Worm (Caenorhabditis elegans): ENCODE results near the gene F41G4.7.

The F41G4.7 gene

ce11 chrX:16868931-16869330, 32.7 kb upstream of the F41G4.7 start, which contains the start of gene aakg-2:
aakg-2 (minus strand) TSS chrX:16869031.
- no peak for TF ChIP-seq ceh-90 (tag; optimal IDR thresholded peaks at IDR 0.05)
- TF ChIP-seq pax-3 (tag; optimal IDR thresholded peaks at IDR 0.05), result no peak
- no peak for TF ChIP-seq pag-3 (tag; optimal IDR thresholded peaks at IDR 0.05; ENCODE audit: borderline replicate concordance, insufficient read depth)
- no peak for TF ChIP-seq efl-1 (optimal IDR thresholded peaks at IDR 0.05)
- peak in 1 of 2 experiments; percentile 84 for TF ChIP-seq efl-1 (GFP tag; optimal IDR thresholded peaks at IDR 0.05 in 1 of 2)
- TF ChIP-seq lin-14 (GFP tag; optimal IDR thresholded peaks at IDR 0.05), result peak; percentile 37
- no peak for TF ChIP-seq nhr-90 (tag; optimal IDR thresholded peaks at IDR 0.05; ENCODE audit: poor library complexity)
- TF ChIP-seq grh-1 (GFP tag; IDR thresholded peaks at IDR 0.05), result no peak

- TF ChIP-seq snu-23 (GFP tag; optimal IDR thresholded peaks at IDR 0.05) (no peak), fos-1 (tag; optimal IDR thresholded peaks at IDR 0.05) (no peak), mef-2 (tag; optimal IDR thresholded peaks at IDR 0.05) (no peak), nhr-71 (tag; optimal IDR thresholded peaks at IDR 0.05) (no peak), nhr-19 (GFP tag; conservative IDR thresholded peaks at IDR 0.05) (no peak), nhr-12 (tag; optimal IDR thresholded peaks at IDR 0.05) (no peak), unc-62 (GFP tag; optimal IDR thresholded peaks at IDR 0.05) (no peak), pax-3 (tag; optimal IDR thresholded peaks at IDR 0.05) (no peak), grh-1 (GFP tag; IDR thresholded peaks at IDR 0.05) (no peak), nhr-90 (tag; optimal IDR thresholded peaks at IDR 0.05; ENCODE audit: poor library complexity) (no peak), lir-3 (tag; optimal IDR thresholded peaks at IDR 0.05; ENCODE audit: poor library complexity) (no peak), swsn-7 (tag; optimal IDR thresholded peaks at IDR 0.05) (no peak), dsc-1 (tag; optimal IDR thresholded peaks at IDR 0.05) (no peak), unc-98 (GFP tag; IDR thresholded peaks at IDR 0.05) (no peak), ets-5 (GFP tag; IDR thresholded peaks at IDR 0.05) (no peak), ztf-4 (tag; optimal IDR thresholded peaks at IDR 0.05) (no peak)
These were observed 29.5 kb upstream of the F41G4.7 start for ce11 chrX:16865675-16866074.

- TF ChIP-seq elt-2 (tag; optimal IDR thresholded peaks at IDR 0.05) (peak; percentile 0), pqm-1 (tag; optimal IDR thresholded peaks at IDR 0.05) (no peak)
These were observed 28.8 kb upstream of the F41G4.7 start for ce11 chrX:16865016-16865415.

ce11 chrX:16863320-16863719, 27.1 kb upstream of the F41G4.7 start:
- TF ChIP-seq fos-1 (tag; optimal IDR thresholded peaks at IDR 0.05), result no peak
- TF ChIP-seq ztf-4 (tag; optimal IDR thresholded peaks at IDR 0.05), result no peak
- TF ChIP-seq xbp-1 (tag; optimal IDR thresholded peaks at IDR 0.05), result no peak
- TF ChIP-seq hlh-4 (tag; optimal IDR thresholded peaks at IDR 0.05), result no peak
- TF ChIP-seq unc-98 (GFP tag; IDR thresholded peaks at IDR 0.05), result no peak
- no peak for TF ChIP-seq nhr-237 (tag; optimal IDR thresholded peaks at IDR 0.05)
- TF ChIP-seq fkh-10 (GFP tag; optimal IDR thresholded peaks at IDR 0.05), result no peak
- TF ChIP-seq ama-1 (optimal IDR thresholded peaks at IDR 0.05), result no peak
- TF ChIP-seq ceh-63 (GFP tag; optimal IDR thresholded peaks at IDR 0.05), result no peak
- no peak for TF ChIP-seq C04F5.9 (tag; optimal IDR thresholded peaks at IDR 0.05)
- TF ChIP-seq nhr-28 (tag; optimal IDR thresholded peaks at IDR 0.05), result no peak
- TF ChIP-seq grh-1 (GFP tag; IDR thresholded peaks at IDR 0.05), result no peak
- TF ChIP-seq alr-1 (tag; optimal IDR thresholded peaks at IDR 0.05; ENCODE audit: borderline replicate concordance), result no peak
- no peak for TF ChIP-seq nhr-76 (tag; optimal IDR thresholded peaks at IDR 0.05)
- TF ChIP-seq ces-1 (GFP tag; optimal IDR thresholded peaks at IDR 0.05), result no peak
- no peak for TF ChIP-seq unc-30 (tag; optimal IDR thresholded peaks at IDR 0.05)
- no peak for TF ChIP-seq unc-62 (GFP tag; optimal IDR thresholded peaks at IDR 0.05)

- TF ChIP-seq lin-14 (GFP tag; optimal IDR thresholded peaks at IDR 0.05), result no peak
- TF ChIP-seq nhr-12 (tag; optimal IDR thresholded peaks at IDR 0.05), result no peak
- peak; percentile 33 for TF ChIP-seq elt-2 (tag; optimal IDR thresholded peaks at IDR 0.05)
These were observed 23.8 kb upstream of the F41G4.7 start, which contains the start of gene T20F7.3 for ce11 chrX:16859956-16860446. T20F7.3 (plus strand) TSS chrX:16860396.
